Fruit fly (Drosophila melanogaster) whole organism: ENCODE results near the gene CG43246.

Source experiments
- CG8478 ChIP-seq: fragments of >200 bp; optimal IDR thresholded peaks from 2 replicates; lab custom pipeline; 2018; ENCODE audit warnings: inconsistent platforms
- Dll ChIP-seq: fragments of >200 bp; optimal IDR thresholded peaks from 2 replicates; lab custom pipeline; 2017
- pan ChIP-seq: fragments of >200 bp; optimal IDR thresholded peaks from 2 replicates; lab custom pipeline; 2017
- psq ChIP-seq: fragments of >200 bp; optimal IDR thresholded peaks from 2 replicates; lab custom pipeline; 2017
- usp ChIP-seq: fragments of >200 bp; optimal IDR thresholded peaks from 2 replicates; lab custom pipeline; 2017; ENCODE audit warnings: missing biosample characterization, missing genetic modification characterization, mixed read lengths

- TF ChIP-seq pan (lab: Kevin White, UChicago) (no peak), usp (no peak), psq (lab: Kevin White, UChicago) (no peak), CG8478 (lab: Kevin White, UChicago) (no peak), Dll (lab: Kevin White, UChicago) (no peak)
These were observed 1.8 kb upstream of the CG43246 start for dm6 chr3L:14534619-14535018.
